Worm (Caenorhabditis elegans) whole organism, L3 larva: ENCODE results near the gene fzy-1.

Experiments
- fkh-10 ChIP-seq: sonication (generic microtip); optimal IDR thresholded peaks from 2 replicates; lab custom pipeline; 2017; ENCODE audit warnings: missing biosample characterization, missing genetic modification reagents, missing genetic modification characterization
- lin-15B ChIP-seq: fragments of 150-350 bp; optimal IDR thresholded peaks from 2 replicates; lab custom pipeline; 2014; ENCODE audit warnings: missing biosample characterization, missing genetic modification characterization
- lsy-12 ChIP-seq: sonication (generic microtip); optimal IDR thresholded peaks from 2 replicates; lab custom pipeline; 2016; ENCODE audit warnings: mild to moderate bottlenecking, missing genetic modification characterization, missing compliant biosample characterization
- nhr-237 ChIP-seq: fragments of 150-350 bp; optimal IDR thresholded peaks from 2 replicates; lab custom pipeline; 2014; ENCODE audit warnings: missing biosample characterization, missing genetic modification characterization
- nhr-67 ChIP-seq: fragments of 150-350 bp; optimal IDR thresholded peaks from 2 replicates; lab custom pipeline; 2014; ENCODE audit warnings: missing biosample characterization, missing genetic modification characterization
- skn-1 ChIP-seq: fragments of 150-350 bp; optimal IDR thresholded peaks from 2 replicates; lab custom pipeline; 2014; ENCODE audit warnings: missing biosample characterization, missing genetic modification characterization
- snpc-4 ChIP-seq: fragments of 150-350 bp; optimal IDR thresholded peaks from 2 replicates; lab custom pipeline; 2014; ENCODE audit warnings: missing biosample characterization, missing genetic modification characterization
- unc-62 ChIP-seq: fragments of 150-350 bp; sonication (generic microtip); optimal IDR thresholded peaks from 4 replicates; lab custom pipeline; 2014; ENCODE audit warnings: missing biosample characterization, missing genetic modification reagents, missing genetic modification characterization
- ztf-11 ChIP-seq: fragments of 150-350 bp; optimal IDR thresholded peaks from 2 replicates; lab custom pipeline; 2014; ENCODE audit warnings: missing biosample characterization, missing genetic modification characterization

ce11 chrII:5481982-5482381, 18.6 kb upstream of the fzy-1 start, which contains the start of gene cal-8:
- TF ChIP-seq unc-62, result no peak
- no peak for TF ChIP-seq lin-15B
- no peak for TF ChIP-seq skn-1
- no peak for TF ChIP-seq fkh-10
- TF ChIP-seq ztf-11 (tag; lab: Kevin White, UChicago), result no peak
- TF ChIP-seq lsy-12 (tag; lab: Kevin White, UChicago), result no peak
- no peak for TF ChIP-seq nhr-237 (tag; lab: Kevin White, UChicago)
- no peak for TF ChIP-seq nhr-67 (tag; lab: Kevin White, UChicago)
- TF ChIP-seq snpc-4 (tag; lab: Kevin White, UChicago), result no peak
